Worm (Caenorhabditis elegans) whole organism, midembryonic: Measurements from ENCODE around the gene pot-1.

Source experiments
- T22C8.4 ChIP-seq: fragments of 200-800 bp; sonication (Bioruptor generic); IDR thresholded peaks from 2 replicates; pipeline ENCODE4 v1.3.6; 2022; ENCODE audit warnings: missing genetic modification characterization, missing compliant biosample characterization
- cog-1 ChIP-seq: sonication (generic microtip); optimal IDR thresholded peaks from 2 replicates; lab custom pipeline; 2016; ENCODE audit warnings: missing genetic modification characterization, missing compliant biosample characterization
- klf-2 ChIP-seq: fragments of 200-800 bp; sonication (Bioruptor generic); conservative IDR thresholded peaks from 2 replicates; pipeline ENCODE4 v1.3.6; 2022; ENCODE audit warnings: missing genetic modification reagents, missing genetic modification characterization, missing compliant biosample characterization
- ztf-23 ChIP-seq: fragments of 200-800 bp; sonication (Bioruptor generic); IDR thresholded peaks from 2 replicates; pipeline ENCODE4 v1.3.6; 2022; ENCODE audit warnings: missing genetic modification reagents, missing genetic modification characterization, missing compliant biosample characterization

DNA sequence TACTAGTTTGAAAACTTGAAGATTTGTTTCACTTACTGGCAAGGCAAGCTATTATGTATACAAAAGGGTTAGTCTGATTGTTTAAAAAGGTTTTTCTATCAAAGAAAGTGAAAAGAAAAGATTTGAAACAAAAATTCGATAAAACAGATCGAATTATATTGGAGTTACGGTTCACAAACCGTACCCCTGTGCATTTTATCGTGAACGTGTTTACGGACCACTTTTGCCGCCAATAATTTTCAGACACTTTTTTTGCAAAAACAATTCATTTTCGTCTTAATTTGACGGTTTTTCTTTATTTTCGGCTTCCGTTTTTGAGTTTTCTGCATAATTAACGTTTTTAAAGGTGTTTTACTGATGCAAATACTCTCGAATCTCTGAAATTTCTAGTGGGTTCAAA, 31.8 kb upstream of the pot-1 start:
- TF ChIP-seq klf-2 (no peak), ztf-23 (no peak), cog-1 (no peak), T22C8.4 (GFP tag; lab: Robert Waterston, UW) (no peak)
